Worm (Caenorhabditis elegans): ENCODE results near the gene K10H10.6.

The K10H10.6 gene

DNA sequence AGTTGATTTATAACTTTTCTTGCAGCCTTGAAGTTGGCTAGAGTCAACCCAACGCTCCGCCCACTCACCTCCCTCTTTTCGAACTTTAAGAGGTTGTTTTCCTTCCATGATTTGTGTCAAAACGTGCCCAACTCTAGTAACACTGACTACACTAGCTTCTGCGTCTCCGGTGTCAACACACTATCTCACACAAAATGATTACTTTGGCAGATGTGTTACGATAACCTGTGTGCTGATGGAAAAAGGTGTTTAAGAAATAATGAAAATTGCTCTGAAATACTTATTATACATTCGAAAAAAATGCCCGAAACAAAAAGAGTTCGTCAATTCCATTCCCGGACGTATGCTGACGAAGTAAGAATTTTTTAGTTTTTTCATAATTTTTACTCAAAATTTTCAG lies at the start of gene K10H10.6:
Gene K10H10.6, plus strand, starts transcription at position 301 of the 400 bp plus-strand sequence.
- TF ChIP-seq ceh-14 (tag; optimal IDR thresholded peaks at IDR 0.05) = no peak
- no peak for TF ChIP-seq unc-86 (tag; optimal IDR thresholded peaks at IDR 0.05)
- TF ChIP-seq elt-4 (tag; optimal IDR thresholded peaks at IDR 0.05) = no peak
- no peak for TF ChIP-seq madf-2 (tag; optimal IDR thresholded peaks at IDR 0.05)
- no peak for TF ChIP-seq pqm-1 (tag; optimal IDR thresholded peaks at IDR 0.05)
- no peak for TF ChIP-seq pax-1 (tag; optimal IDR thresholded peaks at IDR 0.05)
- no peak for TF ChIP-seq ttx-3 (tag; optimal IDR thresholded peaks at IDR 0.05)
- no peak for TF ChIP-seq ceh-48 (tag; optimal IDR thresholded peaks at IDR 0.05)
- TF ChIP-seq hlh-13 (GFP tag; optimal IDR thresholded peaks at IDR 0.05) = no peak
- TF ChIP-seq unc-3 (GFP tag; conservative IDR thresholded peaks at IDR 0.05) = no peak
- no peak for TF ChIP-seq unc-3 (tag; optimal IDR thresholded peaks at IDR 0.05)
- no peak for TF ChIP-seq rnt-1 (tag; optimal IDR thresholded peaks at IDR 0.05)
- TF ChIP-seq pag-3 (tag; optimal IDR thresholded peaks at IDR 0.05; ENCODE audit: borderline replicate concordance) = no peak

DNA sequence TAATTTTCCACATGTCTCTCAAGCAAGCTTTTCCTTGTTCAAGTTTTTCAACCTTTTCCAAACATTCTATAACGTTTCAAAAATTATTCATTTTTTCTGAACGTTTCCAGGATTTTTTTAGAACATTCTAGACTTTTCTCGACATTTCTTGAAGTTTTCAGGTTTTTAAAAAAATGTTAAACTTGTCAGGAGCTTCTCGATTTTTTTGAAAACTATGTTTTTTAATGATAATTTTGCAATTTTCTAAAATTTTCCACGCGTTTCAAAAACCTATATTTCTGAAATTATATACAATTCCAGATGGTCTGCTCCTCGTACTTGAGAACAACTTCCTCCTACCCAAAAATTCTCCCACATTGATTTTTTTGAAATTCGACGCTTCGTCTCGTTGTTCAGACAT lies 47.8 kb upstream of the K10H10.6 start, which contains the start of gene dmsr-6:
Gene dmsr-6, plus strand, starts transcription at position 301 of the 400 bp plus-strand sequence.
- TF ChIP-seq tbx-2 (tag; optimal IDR thresholded peaks at IDR 0.05) (no peak), sox-4 (tag; optimal IDR thresholded peaks at IDR 0.05) (no peak), Y22D7AL.16 (tag; optimal IDR thresholded peaks at IDR 0.05) (no peak), dve-1 (tag; optimal IDR thresholded peaks at IDR 0.05) (no peak)

DNA sequence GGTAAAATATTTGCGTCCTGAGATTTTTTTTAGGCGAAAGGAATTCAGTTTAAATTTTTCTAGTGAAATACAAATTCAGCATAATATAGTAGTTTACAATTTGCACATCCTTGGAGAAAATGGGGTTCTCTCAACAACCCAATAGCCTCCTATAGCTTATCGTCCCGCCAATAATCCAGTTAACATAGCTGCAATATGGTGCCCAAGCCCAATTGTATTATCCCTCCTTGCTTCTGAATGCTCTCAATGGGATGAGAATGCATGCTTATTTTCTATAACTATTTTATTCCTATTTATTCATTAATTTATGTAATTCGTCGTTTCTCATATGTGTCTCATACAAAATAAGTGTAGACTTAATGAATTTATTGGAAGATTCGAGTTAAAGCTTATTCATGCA lies 33.1 kb upstream of the K10H10.6 start:
- TF ChIP-seq unc-42 (tag; optimal IDR thresholded peaks at IDR 0.05) = peak; percentile 85
- TF ChIP-seq gmeb-2 (tag; optimal IDR thresholded peaks at IDR 0.05) = no peak

DNA sequence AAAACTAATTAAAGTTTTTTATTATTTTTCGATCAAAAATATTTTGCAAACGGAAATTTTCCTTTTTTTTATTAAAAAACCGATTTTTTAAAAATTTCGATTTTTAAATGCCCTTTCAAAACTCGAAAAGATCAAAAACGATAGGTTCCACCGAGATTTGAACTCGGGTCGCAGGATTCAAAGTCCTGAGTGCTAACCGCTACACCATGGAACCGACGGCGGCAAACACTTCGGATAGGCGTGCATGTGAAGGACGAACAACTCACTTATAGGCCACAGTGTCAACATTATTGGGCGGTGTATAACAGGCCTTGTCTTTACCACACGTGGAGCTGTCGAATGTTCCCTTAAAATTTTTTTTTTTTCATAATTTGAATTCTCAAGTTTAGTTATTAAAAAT lies 28.4 kb upstream of the K10H10.6 start:
- peak; percentile 6 for TF ChIP-seq C38D4.7 (GFP tag; optimal IDR thresholded peaks at IDR 0.05)
- TF ChIP-seq hlh-6 (tag; optimal IDR thresholded peaks at IDR 0.05) = no peak
- peak; percentile 24 for TF ChIP-seq K09A11.1 (tag; optimal IDR thresholded peaks at IDR 0.05; ENCODE audit: insufficient read depth)
- peak; percentile 25 for TF ChIP-seq che-1 (tag; optimal IDR thresholded peaks at IDR 0.05)

DNA sequence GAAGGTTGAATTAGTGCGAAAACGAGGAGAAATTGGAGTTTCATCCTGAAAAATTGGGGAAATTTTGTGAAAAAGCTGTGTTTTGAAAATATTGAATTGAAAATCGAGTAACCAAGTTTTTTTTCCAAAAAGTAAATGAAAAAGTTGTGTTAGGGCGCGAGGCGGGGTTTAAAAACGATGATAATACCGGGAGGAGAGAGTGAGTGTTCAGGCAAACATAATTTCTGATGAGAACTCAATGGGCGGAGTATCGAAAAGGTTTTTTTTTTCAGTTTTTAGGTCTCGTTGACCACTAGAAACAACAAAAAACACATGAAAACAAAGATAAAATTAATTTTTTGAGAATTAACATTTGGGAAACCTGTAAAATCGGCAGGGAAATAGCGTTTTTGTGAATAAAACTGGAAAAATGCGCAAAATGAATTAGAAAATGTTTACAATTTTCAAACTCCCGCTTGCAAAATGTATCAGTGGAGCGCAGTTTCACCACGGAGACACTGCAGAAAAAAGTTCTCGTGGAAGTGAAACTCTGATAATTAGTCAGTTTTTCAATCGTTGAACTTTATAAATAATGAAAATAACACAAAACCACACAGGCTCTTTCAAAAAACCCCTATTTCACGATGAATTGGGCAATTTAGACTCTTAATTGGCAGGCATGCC lies 23.4 kb upstream of the K10H10.6 start, which contains the start of gene C13B4.1:
Gene C13B4.1, minus strand, starts transcription at position 51 of the 663 bp plus-strand sequence.
- TF ChIP-seq F13H6.1 (tag; optimal IDR thresholded peaks at IDR 0.05) (no peak), zip-5 (tag; optimal IDR thresholded peaks at IDR 0.05) (peak; percentile 9), sox-2 (GFP tag; IDR thresholded peaks at IDR 0.05) (no peak), tbx-2 (tag; optimal IDR thresholded peaks at IDR 0.05) (peak; percentile 38), C08G9.2 (tag; optimal IDR thresholded peaks at IDR 0.05) (peak; percentile 27), ceh-31 (tag; optimal IDR thresholded peaks at IDR 0.05) (peak; percentile 16), T23F11.4 (GFP tag; optimal IDR thresholded peaks at IDR 0.05) (no peak)

DNA sequence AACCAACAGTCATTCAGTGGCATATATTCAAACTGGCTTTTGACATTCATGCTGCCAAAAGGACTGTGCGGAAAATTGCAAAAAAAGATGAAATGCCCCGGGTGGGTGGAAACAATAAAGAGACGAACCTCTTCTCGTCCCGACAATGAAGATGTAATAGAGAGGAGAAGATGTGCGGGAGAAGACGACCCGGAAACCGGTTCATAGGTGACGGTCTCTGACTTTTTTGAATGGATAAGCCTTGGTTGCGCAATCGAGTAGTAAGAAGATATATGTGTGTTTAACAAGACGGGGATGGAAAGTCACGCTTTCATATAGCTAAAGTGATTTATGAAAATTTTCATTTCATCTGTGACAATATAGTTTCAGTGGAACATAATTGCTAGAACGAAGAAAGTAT lies 22.3 kb upstream of the K10H10.6 start:
- TF ChIP-seq gmeb-2 (tag; optimal IDR thresholded peaks at IDR 0.05) (no peak), pag-3 (tag; optimal IDR thresholded peaks at IDR 0.05; ENCODE audit: borderline replicate concordance) (no peak), ztf-16 (tag; optimal IDR thresholded peaks at IDR 0.05) (no peak), ceh-48 (tag; optimal IDR thresholded peaks at IDR 0.05) (no peak), ceh-22 (tag; optimal IDR thresholded peaks at IDR 0.05) (no peak), syd-9 (tag; optimal IDR thresholded peaks at IDR 0.05) (no peak), Y22D7AL.16 (tag; optimal IDR thresholded peaks at IDR 0.05) (no peak)

All from whole organism, late embryonic.